Fruit fly (Drosophila melanogaster) whole organism, embryonic: Measurements from ENCODE around the gene CG42554.

Experiments used
- Abd-B ChIP-seq: fragments of 200-800 bp; sonication (Bioruptor generic); optimal IDR thresholded peaks from 2 replicates; lab custom pipeline; 2018; ENCODE audit warnings: missing biosample characterization, mild to moderate bottlenecking, missing genetic modification characterization, moderate library complexity
- B-H1 ChIP-seq: fragments of 200-800 bp; sonication (Bioruptor generic); IDR thresholded peaks from 3 replicates; pipeline ENCODE4 v1.3.6; 2022; ENCODE audit warnings: missing biosample characterization, missing genetic modification characterization
- CG10209 ChIP-seq: fragments of 200-800 bp; sonication (Bioruptor generic); optimal IDR thresholded peaks from 3 replicates; lab custom pipeline; 2017; ENCODE audit warnings: missing biosample characterization, mild to moderate bottlenecking, missing genetic modification characterization, missing genetic modification reagents
- CG11504 ChIP-seq: fragments of 200-800 bp; sonication (Bioruptor generic); optimal IDR thresholded peaks from 3 replicates; lab custom pipeline; 2019; ENCODE audit warnings: missing biosample characterization, mild to moderate bottlenecking, missing genetic modification characterization, moderate library complexity
- CG12104 ChIP-seq: fragments of 200-800 bp; sonication (Bioruptor generic); optimal IDR thresholded peaks from 3 replicates; lab custom pipeline; 2016; ENCODE audit warnings: missing biosample characterization, missing genetic modification characterization
- CG12236 ChIP-seq: fragments of 200-800 bp; sonication (Bioruptor generic); optimal IDR thresholded peaks from 2 replicates; lab custom pipeline; 2016; ENCODE audit warnings: missing biosample characterization, missing genetic modification characterization
- CG12299 ChIP-seq: fragments of 200-800 bp; sonication (Bioruptor generic); optimal IDR thresholded peaks from 2 replicates; lab custom pipeline; 2018; ENCODE audit warnings: missing biosample characterization, mild to moderate bottlenecking, missing genetic modification characterization
- CG13775 ChIP-seq: fragments of 200-800 bp; sonication (Bioruptor generic); optimal IDR thresholded peaks from 3 replicates; lab custom pipeline; 2017; ENCODE audit warnings: missing biosample characterization, mild to moderate bottlenecking, missing genetic modification characterization
- CG1832 ChIP-seq: fragments of 200-800 bp; sonication (Bioruptor generic); optimal IDR thresholded peaks from 2 replicates; lab custom pipeline; 2017; ENCODE audit warnings: missing biosample characterization, mild to moderate bottlenecking, missing genetic modification characterization, inconsistent platforms
- CG18599 ChIP-seq: fragments of 200-800 bp; sonication (Bioruptor generic); optimal IDR thresholded peaks from 3 replicates; lab custom pipeline; 2017; ENCODE audit warnings: missing biosample characterization, missing genetic modification characterization, mild to moderate bottlenecking, moderate library complexity, missing genetic modification reagents
- CG2875 ChIP-seq: fragments of 200-800 bp; sonication (Bioruptor generic); optimal IDR thresholded peaks from 2 replicates; lab custom pipeline; 2017; ENCODE audit warnings: missing biosample characterization, mild to moderate bottlenecking, missing genetic modification characterization, missing genetic modification reagents
- CG30431 ChIP-seq: fragments of 200-800 bp; sonication (Bioruptor generic); optimal IDR thresholded peaks from 2 replicates; lab custom pipeline; 2017; ENCODE audit warnings: missing biosample characterization, missing genetic modification characterization
- CG32767 ChIP-seq: fragments of 200-800 bp; sonication (Bioruptor generic); IDR thresholded peaks from 2 replicates; pipeline ENCODE4 v1.3.6; 2022; ENCODE audit warnings: missing biosample characterization, missing genetic modification characterization
- CG3407 ChIP-seq: fragments of 200-800 bp; sonication (Bioruptor generic); optimal IDR thresholded peaks from 2 replicates; lab custom pipeline; 2018; ENCODE audit warnings: missing biosample characterization, mild to moderate bottlenecking, missing genetic modification characterization
- CG34224 ChIP-seq: fragments of 200-800 bp; sonication (Bioruptor generic); IDR thresholded peaks from 3 replicates; pipeline ENCODE4 v1.3.6; 2022; ENCODE audit warnings: missing biosample characterization, missing genetic modification characterization; ENCODE audit not compliant: partially characterized antibody
- CG5180 ChIP-seq: fragments of 200-800 bp; sonication (Bioruptor generic); optimal IDR thresholded peaks from 3 replicates; lab custom pipeline; 2017; ENCODE audit warnings: missing biosample characterization, missing genetic modification characterization, mild to moderate bottlenecking, moderate library complexity, missing genetic modification reagents
- CG6654 ChIP-seq: fragments of 200-800 bp; sonication (Bioruptor generic); optimal IDR thresholded peaks from 2 replicates; lab custom pipeline; 2017; ENCODE audit warnings: missing biosample characterization, mild to moderate bottlenecking, missing genetic modification characterization
- CG7271 ChIP-seq: fragments of 200-800 bp; sonication (Bioruptor generic); optimal IDR thresholded peaks from 2 replicates; lab custom pipeline; 2018; ENCODE audit warnings: missing biosample characterization, mild to moderate bottlenecking, missing genetic modification characterization, moderate library complexity
- CG7372 ChIP-seq: fragments of 200-800 bp; sonication (Bioruptor generic); IDR thresholded peaks from 2 replicates; pipeline ENCODE4 v1.3.6; 2022; ENCODE audit warnings: missing biosample characterization, missing genetic modification characterization
- CG8290 ChIP-seq, 3 experiments: fragments of 200-800 bp; sonication (Bioruptor generic); optimal IDR thresholded peaks; 2 replicates each; lab custom pipeline; 2016 to 2019; ENCODE audit warnings: missing biosample characterization in 3 of 3, missing genetic modification characterization in 3 of 3, mild to moderate bottlenecking in 2 of 3, moderate library complexity in 1 of 3
- CG8765 ChIP-seq: fragments of 200-800 bp; sonication (Bioruptor generic); IDR thresholded peaks from 2 replicates; pipeline ENCODE4 v1.3.6; 2022; ENCODE audit warnings: missing biosample characterization, missing genetic modification characterization
- CG8944 ChIP-seq: fragments of 200-800 bp; sonication (Bioruptor generic); optimal IDR thresholded peaks from 3 replicates; lab custom pipeline; 2016; ENCODE audit warnings: missing biosample characterization, missing genetic modification characterization
- E2f2 ChIP-seq: fragments of 200-800 bp; sonication (Bioruptor generic); IDR thresholded peaks from 2 replicates; pipeline ENCODE4 v1.3.6; 2022; ENCODE audit warnings: missing biosample characterization, missing genetic modification characterization
- Fer3 ChIP-seq: fragments of 200-800 bp; sonication (Bioruptor generic); optimal IDR thresholded peaks from 2 replicates; lab custom pipeline; 2018; ENCODE audit warnings: missing biosample characterization, mild to moderate bottlenecking, missing genetic modification characterization, moderate library complexity
- Lhr ChIP-seq: fragments of 200-800 bp; sonication (Bioruptor generic); optimal IDR thresholded peaks from 3 replicates; lab custom pipeline; 2017; ENCODE audit warnings: mild to moderate bottlenecking, missing biosample characterization, missing genetic modification reagents, missing genetic modification characterization
- Mrtf ChIP-seq: fragments of 200-800 bp; sonication (Bioruptor generic); IDR thresholded peaks from 3 replicates; pipeline ENCODE4 v1.3.6; 2022; ENCODE audit warnings: missing biosample characterization, missing genetic modification characterization
- Myb ChIP-seq: fragments of 200-800 bp; sonication (Bioruptor generic); optimal IDR thresholded peaks from 2 replicates; lab custom pipeline; 2016; ENCODE audit warnings: missing biosample characterization, missing genetic modification characterization
- Neu2 ChIP-seq: fragments of 200-800 bp; sonication (Bioruptor generic); optimal IDR thresholded peaks from 3 replicates; lab custom pipeline; 2016; ENCODE audit warnings: missing biosample characterization, missing genetic modification characterization, borderline replicate concordance
- Optix ChIP-seq: fragments of 200-800 bp; sonication (Bioruptor generic); IDR thresholded peaks from 3 replicates; pipeline ENCODE4 v1.3.6; 2022; ENCODE audit warnings: missing biosample characterization, missing genetic modification characterization
- Ravus ChIP-seq: fragments of 200-800 bp; sonication (Bioruptor generic); IDR thresholded peaks from 2 replicates; pipeline ENCODE4 v1.3.6; 2022; ENCODE audit warnings: missing biosample characterization, missing genetic modification characterization
- TFAM ChIP-seq: fragments of 200-800 bp; sonication (Bioruptor generic); optimal IDR thresholded peaks from 2 replicates; lab custom pipeline; 2017; ENCODE audit warnings: missing biosample characterization, missing genetic modification characterization, inconsistent platforms
- cad ChIP-seq: fragments of >200 bp; optimal IDR thresholded peaks from 2 replicates; lab custom pipeline; 2017; ENCODE audit warnings: missing biosample characterization, missing genetic modification characterization
- chif ChIP-seq, 2 experiments: fragments of 200-800 bp; sonication (Bioruptor generic); optimal IDR thresholded peaks; 3 replicates each; lab custom pipeline; 2016; ENCODE audit warnings: missing biosample characterization in 2 of 2, missing genetic modification characterization in 2 of 2
- chm ChIP-seq: fragments of 200-800 bp; sonication (Bioruptor generic); IDR thresholded peaks from 2 replicates; pipeline ENCODE4 v1.3.6; 2022; ENCODE audit warnings: missing biosample characterization, missing genetic modification characterization
- dmrt11E ChIP-seq: fragments of 200-800 bp; sonication (Bioruptor generic); optimal IDR thresholded peaks from 3 replicates; lab custom pipeline; 2018; ENCODE audit warnings: missing biosample characterization, mild to moderate bottlenecking, missing genetic modification characterization, moderate library complexity
- grau ChIP-seq: fragments of 200-800 bp; optimal IDR thresholded peaks from 3 replicates; lab custom pipeline; 2019; ENCODE audit warnings: missing biosample characterization, mild to moderate bottlenecking, missing genetic modification characterization, moderate library complexity
- gsb ChIP-seq: fragments of 200-800 bp; sonication (Bioruptor generic); IDR thresholded peaks from 2 replicates; pipeline ENCODE4 v1.3.6; 2022; ENCODE audit warnings: missing biosample characterization, missing genetic modification characterization
- h ChIP-seq: fragments of >200 bp; optimal IDR thresholded peaks from 2 replicates; lab custom pipeline; 2017
- kni ChIP-seq: fragments of 200-800 bp; sonication (Bioruptor generic); optimal IDR thresholded peaks from 3 replicates; lab custom pipeline; 2017; ENCODE audit warnings: mild to moderate bottlenecking, missing biosample characterization, missing genetic modification reagents, missing genetic modification characterization
- pfk ChIP-seq: fragments of 200-800 bp; sonication (Bioruptor generic); optimal IDR thresholded peaks from 2 replicates; lab custom pipeline; 2018; ENCODE audit warnings: missing biosample characterization, mild to moderate bottlenecking, missing genetic modification characterization, moderate library complexity
- pzg ChIP-seq: fragments of 200-800 bp; sonication (Bioruptor generic); optimal IDR thresholded peaks from 3 replicates; lab custom pipeline; 2018; ENCODE audit warnings: missing biosample characterization, mild to moderate bottlenecking, missing genetic modification characterization, moderate library complexity
- run ChIP-seq: fragments of 200-800 bp; sonication (Bioruptor generic); optimal IDR thresholded peaks from 3 replicates; lab custom pipeline; 2018; ENCODE audit warnings: missing biosample characterization, mild to moderate bottlenecking, missing genetic modification characterization
- sna ChIP-seq: fragments of 200-800 bp; sonication (Bioruptor generic); IDR thresholded peaks from 2 replicates; pipeline ENCODE4 v1.3.6; 2022; ENCODE audit warnings: missing biosample characterization, missing genetic modification characterization; ENCODE audit not compliant: partially characterized antibody
- sob ChIP-seq: fragments of 200-800 bp; sonication (Bioruptor generic); IDR thresholded peaks from 2 replicates; pipeline ENCODE4 v1.3.6; 2022; ENCODE audit warnings: missing biosample characterization, missing genetic modification characterization
- tio ChIP-seq: fragments of 200-800 bp; sonication (Bioruptor generic); optimal IDR thresholded peaks from 2 replicates; lab custom pipeline; 2017; ENCODE audit warnings: missing biosample characterization, missing genetic modification characterization, inconsistent platforms
- trh ChIP-seq: fragments of 200-800 bp; sonication (Bioruptor generic); optimal IDR thresholded peaks from 2 replicates; lab custom pipeline; 2016; ENCODE audit warnings: missing biosample characterization, missing genetic modification characterization
- vfl ChIP-seq: fragments of 200-800 bp; sonication (Bioruptor generic); optimal IDR thresholded peaks from 2 replicates; lab custom pipeline; 2016; ENCODE audit warnings: missing biosample characterization, missing genetic modification characterization
- vnd ChIP-seq: fragments of 200-800 bp; sonication (Bioruptor generic); IDR thresholded peaks from 3 replicates; pipeline ENCODE4 v1.3.6; 2022; ENCODE audit warnings: missing biosample characterization, missing genetic modification characterization; ENCODE audit not compliant: partially characterized antibody
- vvl ChIP-seq: fragments of 200-800 bp; sonication (Bioruptor generic); IDR thresholded peaks from 2 replicates; pipeline ENCODE4 v1.3.6; 2022; ENCODE audit warnings: missing biosample characterization, missing genetic modification characterization

Gene CG42554

DNA sequence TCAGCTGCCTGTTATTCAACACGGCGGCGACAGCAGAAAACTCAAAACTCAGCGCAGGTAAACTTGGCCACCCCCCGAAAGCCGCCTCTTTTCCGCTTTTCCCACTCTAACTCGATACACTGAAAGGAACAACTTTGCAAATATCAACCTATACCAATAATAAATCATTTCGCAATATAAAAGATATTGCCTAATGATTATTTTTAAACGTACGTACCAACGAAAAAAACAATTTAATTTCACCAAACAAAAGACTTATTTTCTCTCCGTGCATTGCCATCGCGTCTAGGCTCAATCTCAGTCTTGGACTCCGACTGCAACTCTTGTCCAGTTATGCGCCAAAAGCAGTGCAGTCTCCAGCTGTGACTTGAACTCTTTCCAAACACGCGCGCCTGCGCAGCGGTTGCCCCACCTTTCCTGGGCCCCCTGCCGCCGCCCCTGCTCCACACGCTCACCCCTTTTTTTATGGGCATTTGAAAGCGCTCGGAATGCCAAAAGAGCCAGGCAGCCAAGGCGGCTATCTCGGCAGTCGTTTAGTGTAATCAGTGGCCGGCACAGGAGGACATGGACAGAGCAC, 29.8 kb upstream of the CG42554 start (continued):
- TF ChIP-seq Neu2 (GFP tag; lab: Kevin White, UChicago) = peak; percentile 8
- no peak for TF ChIP-seq vnd (GFP tag; lab: Robert Waterston, UW)
- peak; percentile 14 for TF ChIP-seq CG1832 (GFP tag; lab: Kevin White, UChicago)
- no peak for TF ChIP-seq pzg (GFP tag; lab: Kevin White, UChicago)
- TF ChIP-seq E2f2 = peak; percentile 32; the same call in 1 of the 2 replicates
- peak; percentile 48 for TF ChIP-seq CG13775 (GFP tag; lab: Kevin White, UChicago)
- TF ChIP-seq CG8290 (GFP tag; optimal IDR thresholded peaks at IDR 0.05; lab: Kevin White, UChicago) = peak; percentile 13
- TF ChIP-seq CG8290 (tag; optimal IDR thresholded peaks at IDR 0.05; lab: Kevin White, UChicago) = no peak
- peak; percentile 45 for TF ChIP-seq CG2875 (GFP tag; lab: Kevin White, UChicago)
- TF ChIP-seq TFAM (GFP tag; lab: Kevin White, UChicago) = no peak
- TF ChIP-seq Abd-B (GFP tag; lab: Kevin White, UChicago) = peak; percentile 10
- TF ChIP-seq vfl (GFP tag; lab: Kevin White, UChicago) = no peak
- TF ChIP-seq vvl (GFP tag; lab: Robert Waterston, UW) = peak; percentile 87
- no peak for TF ChIP-seq kni (GFP tag; lab: Kevin White, UChicago)
- no peak for TF ChIP-seq gsb
- no peak; the same call in 2 of the 3 replicates for TF ChIP-seq B-H1 (GFP tag; lab: Robert Waterston, UW)
- no peak for TF ChIP-seq Optix
- TF ChIP-seq CG3407 (GFP tag; lab: Kevin White, UChicago) = peak; percentile 4
- TF ChIP-seq tio (GFP tag; lab: Kevin White, UChicago) = peak; percentile 11
- peak; percentile 25 for TF ChIP-seq CG8944 (GFP tag; lab: Kevin White, UChicago)
- TF ChIP-seq sob (GFP tag; lab: Robert Waterston, UW) = peak; percentile 57; the same call in 1 of the 2 replicates
- peak; percentile 14 for TF ChIP-seq run (tag; lab: Kevin White, UChicago)
- peak; percentile 11; the same call in 1 of the 2 replicates for TF ChIP-seq CG8765 (GFP tag; lab: Robert Waterston, UW)
- TF ChIP-seq Lhr (GFP tag; lab: Kevin White, UChicago) = no peak
- no peak for TF ChIP-seq pfk (GFP tag; lab: Kevin White, UChicago)
- TF ChIP-seq h (lab: Kevin White, UChicago) = no peak
- 0 out of 2 replicates have a peak, but pooled peaks have one; percentile 26 for TF ChIP-seq chm (GFP tag; lab: Robert Waterston, UW)
- TF ChIP-seq CG7372 = no peak
- peak; percentile 8 for TF ChIP-seq CG6654 (GFP tag; lab: Kevin White, UChicago)
- no peak for TF ChIP-seq CG7271
- peak; percentile 48 for TF ChIP-seq grau (tag; lab: Kevin White, UChicago)
- no peak for TF ChIP-seq CG30431 (GFP tag; lab: Kevin White, UChicago)
- TF ChIP-seq CG34224 (GFP tag; lab: Robert Waterston, UW) = no peak
- TF ChIP-seq Ravus = no peak
- TF ChIP-seq trh (GFP tag; lab: Kevin White, UChicago) = no peak
- no peak for TF ChIP-seq CG12299 (tag; lab: Kevin White, UChicago)
- TF ChIP-seq chif (GFP tag; optimal IDR thresholded peaks at IDR 0.05; lab: Kevin White, UChicago) = peak; percentile 49 to 62
- no peak for TF ChIP-seq cad
- TF ChIP-seq CG10209 (GFP tag; lab: Kevin White, UChicago) = peak; percentile 22
- no peak for TF ChIP-seq CG32767 (GFP tag; lab: Robert Waterston, UW)
- peak; percentile 45 for TF ChIP-seq CG5180 (GFP tag; lab: Kevin White, UChicago)
- TF ChIP-seq Fer3 (tag; lab: Kevin White, UChicago) = peak; percentile 21
- TF ChIP-seq CG12104 (GFP tag; lab: Kevin White, UChicago) = peak; percentile 6
- no peak for TF ChIP-seq sna (GFP tag; lab: Robert Waterston, UW)
- no peak; the same call in 2 of the 3 replicates for TF ChIP-seq Mrtf (GFP tag; lab: Robert Waterston, UW)
- TF ChIP-seq CG18599 = peak; percentile 70
- peak; percentile 75 for TF ChIP-seq CG11504 (tag; lab: Kevin White, UChicago)
- no peak for TF ChIP-seq Myb (GFP tag; lab: Kevin White, UChicago)
- peak; percentile 75 for TF ChIP-seq dmrt11E (tag; lab: Kevin White, UChicago)
- TF ChIP-seq CG12236 = peak; percentile 45
